Worm (Caenorhabditis elegans): Measurements from ENCODE around the gene otub-1.

DNA sequence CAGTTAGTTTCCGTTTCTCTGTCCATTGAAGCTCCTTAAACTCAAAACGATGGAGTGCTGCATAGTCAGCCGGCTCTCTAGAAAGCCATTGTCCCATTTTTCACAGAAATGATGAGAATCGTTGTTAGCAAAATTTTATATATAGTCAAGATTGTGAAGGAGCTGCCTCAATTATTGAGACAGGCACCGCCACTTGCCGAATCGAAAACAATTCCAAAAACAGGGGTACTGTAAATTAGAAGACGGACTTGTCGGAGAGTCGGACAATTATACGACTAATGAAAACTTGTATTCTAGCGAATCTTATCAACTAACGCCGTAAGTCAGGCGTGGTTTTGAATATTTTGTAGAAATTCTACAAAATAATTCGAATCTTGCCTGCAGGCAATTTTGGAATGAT, 45.9 kb upstream of the otub-1 start, which contains the start of gene F14H8.2:
- TF ChIP-seq pes-1 (GFP tag; IDR thresholded peaks at IDR 0.05) (no peak), ama-1 (optimal IDR thresholded peaks at IDR 0.05) (no peak), ceh-36 (tag; optimal IDR thresholded peaks at IDR 0.05) (no peak), tra-4 (tag; optimal IDR thresholded peaks at IDR 0.05) (no peak), scrt-1 (GFP tag; IDR thresholded peaks at IDR 0.05) (no peak), hmbx-1 (tag; optimal IDR thresholded peaks at IDR 0.05) (no peak)

Measured in whole organism, early embryonic.